Fruit fly (Drosophila melanogaster) whole organism, embryonic: Measurements from ENCODE around the gene Atx-1.

Experiments
- Abd-B ChIP-seq: fragments of 200-800 bp; sonication (Bioruptor generic); optimal IDR thresholded peaks from 2 replicates; lab custom pipeline; 2018; ENCODE audit warnings: missing biosample characterization, mild to moderate bottlenecking, missing genetic modification characterization, moderate library complexity
- Atf6 ChIP-seq: fragments of 200-800 bp; sonication (Bioruptor generic); IDR thresholded peaks from 2 replicates; pipeline ENCODE4 v1.3.6; 2022; ENCODE audit warnings: missing biosample characterization, missing genetic modification characterization
- CG10366 ChIP-seq: fragments of 200-800 bp; sonication (Bioruptor generic); IDR thresholded peaks from 2 replicates; pipeline ENCODE4 v1.3.6; 2022; ENCODE audit warnings: missing biosample characterization, missing genetic modification characterization
- CG11504 ChIP-seq: fragments of 200-800 bp; sonication (Bioruptor generic); optimal IDR thresholded peaks from 3 replicates; lab custom pipeline; 2019; ENCODE audit warnings: missing biosample characterization, mild to moderate bottlenecking, missing genetic modification characterization, moderate library complexity
- CG11696 ChIP-seq: fragments of 200-800 bp; sonication (Bioruptor generic); IDR thresholded peaks from 2 replicates; pipeline ENCODE4 v1.3.6; 2022; ENCODE audit warnings: missing biosample characterization, missing genetic modification characterization
- CG14014 ChIP-seq: fragments of 200-800 bp; sonication (Bioruptor generic); IDR thresholded peaks from 2 replicates; pipeline ENCODE4 v1.3.6; 2022; ENCODE audit warnings: missing biosample characterization, missing genetic modification characterization
- CG14050 ChIP-seq: fragments of 200-800 bp; sonication (Bioruptor generic); IDR thresholded peaks from 3 replicates; pipeline ENCODE4 v1.3.6; 2022; ENCODE audit warnings: missing biosample characterization, missing genetic modification characterization
- CG15479 ChIP-seq: fragments of 200-800 bp; sonication (Bioruptor generic); optimal IDR thresholded peaks from 3 replicates; lab custom pipeline; 2019; ENCODE audit warnings: missing biosample characterization, mild to moderate bottlenecking, missing genetic modification characterization, moderate library complexity
- CG17802 ChIP-seq: fragments of 200-800 bp; sonication (Bioruptor generic); optimal IDR thresholded peaks from 2 replicates; lab custom pipeline; 2018; ENCODE audit warnings: missing biosample characterization, mild to moderate bottlenecking, missing genetic modification characterization, moderate library complexity
- CG18011 ChIP-seq: fragments of 200-800 bp; sonication (Bioruptor generic); optimal IDR thresholded peaks from 2 replicates; lab custom pipeline; 2017; ENCODE audit warnings: missing biosample characterization, missing genetic modification characterization, mild to moderate bottlenecking, moderate library complexity, missing genotype
- CG18262 ChIP-seq: fragments of 200-800 bp; optimal IDR thresholded peaks from 3 replicates; lab custom pipeline; 2019; ENCODE audit warnings: missing biosample characterization, mild to moderate bottlenecking, missing genetic modification characterization, moderate library complexity
- CG1832 ChIP-seq: fragments of 200-800 bp; sonication (Bioruptor generic); optimal IDR thresholded peaks from 2 replicates; lab custom pipeline; 2017; ENCODE audit warnings: missing biosample characterization, mild to moderate bottlenecking, missing genetic modification characterization, inconsistent platforms
- CG18619 ChIP-seq: fragments of 200-800 bp; sonication (Bioruptor generic); optimal IDR thresholded peaks from 3 replicates; lab custom pipeline; 2017; ENCODE audit warnings: missing biosample characterization, mild to moderate bottlenecking, missing genetic modification characterization
- CG30020 ChIP-seq: fragments of 200-800 bp; optimal IDR thresholded peaks from 2 replicates; lab custom pipeline; 2019; ENCODE audit warnings: missing biosample characterization, mild to moderate bottlenecking, missing genetic modification characterization, moderate library complexity
- CG3407 ChIP-seq: fragments of 200-800 bp; sonication (Bioruptor generic); optimal IDR thresholded peaks from 2 replicates; lab custom pipeline; 2018; ENCODE audit warnings: missing biosample characterization, mild to moderate bottlenecking, missing genetic modification characterization
- CG3838 ChIP-seq: fragments of 200-800 bp; sonication (Bioruptor generic); optimal IDR thresholded peaks from 3 replicates; lab custom pipeline; 2016; ENCODE audit warnings: missing biosample characterization, missing genetic modification characterization
- CG5180 ChIP-seq: fragments of 200-800 bp; sonication (Bioruptor generic); optimal IDR thresholded peaks from 3 replicates; lab custom pipeline; 2017; ENCODE audit warnings: missing biosample characterization, missing genetic modification characterization, mild to moderate bottlenecking, moderate library complexity, missing genetic modification reagents
- CG8281 ChIP-seq: fragments of 200-800 bp; sonication (Bioruptor generic); optimal IDR thresholded peaks from 2 replicates; lab custom pipeline; 2018; ENCODE audit warnings: missing biosample characterization, mild to moderate bottlenecking, missing genetic modification characterization, moderate library complexity
- CG8924 ChIP-seq: fragments of 200-800 bp; optimal IDR thresholded peaks from 3 replicates; lab custom pipeline; 2019; ENCODE audit warnings: missing biosample characterization, mild to moderate bottlenecking, missing genetic modification characterization, moderate library complexity
- CG9932 ChIP-seq: fragments of 200-800 bp; sonication (Bioruptor generic); IDR thresholded peaks from 2 replicates; pipeline ENCODE4 v1.3.6; 2022; ENCODE audit warnings: missing biosample characterization, missing genetic modification characterization
- Dip3 ChIP-seq: fragments of 200-800 bp; sonication (Bioruptor generic); optimal IDR thresholded peaks from 3 replicates; lab custom pipeline; 2016; ENCODE audit warnings: missing biosample characterization, missing genetic modification characterization
- Fer2 ChIP-seq: fragments of 200-800 bp; sonication (Bioruptor generic); optimal IDR thresholded peaks from 2 replicates; lab custom pipeline; 2018; ENCODE audit warnings: missing biosample characterization, mild to moderate bottlenecking, missing genetic modification characterization, moderate library complexity
- Hr3 ChIP-seq: fragments of 200-800 bp; sonication (Bioruptor generic); optimal IDR thresholded peaks from 3 replicates; lab custom pipeline; 2016; ENCODE audit warnings: missing biosample characterization, missing genetic modification characterization
- Hr51 ChIP-seq, 2 experiments: fragments of 200-800 bp; sonication (Bioruptor generic); optimal IDR thresholded peaks; 2 replicates in 1 of 2; 3 replicates in 1 of 2; lab custom pipeline; 2016 to 2018; ENCODE audit warnings: missing biosample characterization in 2 of 2, missing genetic modification characterization in 2 of 2, mild to moderate bottlenecking in 1 of 2, moderate library complexity in 1 of 2
- Hsf ChIP-seq: fragments of 200-800 bp; sonication (Bioruptor generic); optimal IDR thresholded peaks from 3 replicates; lab custom pipeline; 2016; ENCODE audit warnings: missing biosample characterization, missing genetic modification characterization
- MTF-1 ChIP-seq: fragments of 200-800 bp; sonication (Bioruptor generic); optimal IDR thresholded peaks from 2 replicates; lab custom pipeline; 2018; ENCODE audit warnings: missing biosample characterization, mild to moderate bottlenecking, missing genetic modification characterization, borderline replicate concordance
- NC2α ChIP-seq: fragments of 200-800 bp; sonication (Bioruptor generic); optimal IDR thresholded peaks from 2 replicates; lab custom pipeline; 2016; ENCODE audit warnings: missing biosample characterization, missing genetic modification characterization
- Side ChIP-seq: fragments of 200-800 bp; sonication (Bioruptor generic); optimal IDR thresholded peaks from 2 replicates; lab custom pipeline; 2016; ENCODE audit warnings: missing biosample characterization, missing genetic modification characterization
- bcd ChIP-seq: fragments of 200-800 bp; sonication (Bioruptor generic); optimal IDR thresholded peaks from 2 replicates; lab custom pipeline; 2017; ENCODE audit warnings: missing biosample characterization, mild to moderate bottlenecking, missing genetic modification characterization
- ci ChIP-seq: fragments of 200-800 bp; sonication (Bioruptor generic); IDR thresholded peaks from 3 replicates; pipeline ENCODE4 v1.3.6; 2022; ENCODE audit warnings: missing biosample characterization, missing genetic modification characterization
- crc ChIP-seq: fragments of 200-800 bp; sonication (Bioruptor generic); optimal IDR thresholded peaks from 2 replicates; lab custom pipeline; 2016; ENCODE audit warnings: missing biosample characterization, missing genetic modification characterization
- dan ChIP-seq: fragments of 200-800 bp; sonication (Bioruptor generic); IDR thresholded peaks from 2 replicates; pipeline ENCODE4 v1.3.6; 2022; ENCODE audit warnings: missing biosample characterization, missing genetic modification characterization
- disco-r ChIP-seq: fragments of 200-800 bp; sonication (Bioruptor generic); optimal IDR thresholded peaks from 2 replicates; lab custom pipeline; 2016; ENCODE audit warnings: missing biosample characterization, missing genetic modification characterization
- fru ChIP-seq: fragments of >200 bp; optimal IDR thresholded peaks from 2 replicates; lab custom pipeline; 2017
- gcm2 ChIP-seq: fragments of 200-800 bp; sonication (Bioruptor generic); optimal IDR thresholded peaks from 2 replicates; lab custom pipeline; 2016; ENCODE audit warnings: missing biosample characterization, missing genetic modification characterization
- gfzf ChIP-seq: fragments of 200-800 bp; sonication (Bioruptor generic); optimal IDR thresholded peaks from 2 replicates; lab custom pipeline; 2016; ENCODE audit warnings: missing biosample characterization, mild to moderate bottlenecking, missing genetic modification characterization, moderate library complexity
- gt ChIP-seq: fragments of 200-800 bp; sonication (Bioruptor generic); IDR thresholded peaks from 2 replicates; pipeline ENCODE4 v1.3.6; 2022; ENCODE audit warnings: missing biosample characterization, missing genetic modification characterization
- lilli ChIP-seq: fragments of 200-800 bp; sonication (Bioruptor generic); optimal IDR thresholded peaks from 3 replicates; lab custom pipeline; 2016; ENCODE audit warnings: missing biosample characterization, missing genetic modification characterization
- maf-S ChIP-seq: fragments of 200-800 bp; sonication (Bioruptor generic); optimal IDR thresholded peaks from 2 replicates; lab custom pipeline; 2016; ENCODE audit warnings: missing biosample characterization, missing genetic modification characterization
- nau ChIP-seq: fragments of 200-800 bp; sonication (Bioruptor generic); optimal IDR thresholded peaks from 3 replicates; lab custom pipeline; 2017; ENCODE audit warnings: missing biosample characterization, mild to moderate bottlenecking, missing genetic modification characterization, missing genetic modification reagents
- otp ChIP-seq: fragments of 200-800 bp; sonication (Bioruptor generic); IDR thresholded peaks from 3 replicates; pipeline ENCODE4, ENCODE4 v1.3.6; 2022; ENCODE audit warnings: missing biosample characterization, missing genetic modification characterization
- p53 ChIP-seq: fragments of 200-800 bp; sonication (Bioruptor generic); optimal IDR thresholded peaks from 2 replicates; lab custom pipeline; 2016; ENCODE audit warnings: missing biosample characterization, missing genetic modification characterization
- pfk ChIP-seq: fragments of 200-800 bp; sonication (Bioruptor generic); optimal IDR thresholded peaks from 2 replicates; lab custom pipeline; 2018; ENCODE audit warnings: missing biosample characterization, mild to moderate bottlenecking, missing genetic modification characterization, moderate library complexity
- pnt ChIP-seq: fragments of 200-800 bp; sonication (Bioruptor generic); optimal IDR thresholded peaks from 3 replicates; lab custom pipeline; 2016; ENCODE audit warnings: missing biosample characterization, missing genetic modification characterization
- psq ChIP-seq: fragments of 200-800 bp; sonication (Bioruptor generic); optimal IDR thresholded peaks from 2 replicates; lab custom pipeline; 2017; ENCODE audit warnings: missing biosample characterization, missing genetic modification characterization
- salm ChIP-seq: fragments of 200-800 bp; sonication (Bioruptor generic); optimal IDR thresholded peaks from 2 replicates; lab custom pipeline; 2018; ENCODE audit warnings: missing biosample characterization, mild to moderate bottlenecking, missing genetic modification characterization
- sens-2 ChIP-seq: fragments of 200-800 bp; sonication (Bioruptor generic); IDR thresholded peaks from 2 replicates; pipeline ENCODE4 v1.3.6; 2022; ENCODE audit warnings: missing biosample characterization, missing genetic modification characterization
- slou ChIP-seq: fragments of 200-800 bp; sonication (Bioruptor generic); optimal IDR thresholded peaks from 3 replicates; lab custom pipeline; 2016; ENCODE audit warnings: missing biosample characterization, missing genetic modification characterization
- sob ChIP-seq: fragments of 200-800 bp; sonication (Bioruptor generic); IDR thresholded peaks from 2 replicates; pipeline ENCODE4 v1.3.6; 2022; ENCODE audit warnings: missing biosample characterization, missing genetic modification characterization
- tll ChIP-seq, 2 experiments: fragments of 200-800 bp in 1 of 2; fragments of >200 bp in 1 of 2; sonication (Bioruptor generic) in 1 of 2; optimal IDR thresholded peaks; 2 replicates each; lab custom pipeline; 2017 to 2019; ENCODE audit warnings: missing biosample characterization in 2 of 2, missing genetic modification characterization in 2 of 2, mild to moderate bottlenecking in 1 of 2, moderate library complexity in 1 of 2
- tup ChIP-seq: fragments of 200-800 bp; sonication (Bioruptor generic); optimal IDR thresholded peaks from 2 replicates; lab custom pipeline; 2016; ENCODE audit warnings: missing biosample characterization, mild to moderate bottlenecking, missing genetic modification characterization, moderate library complexity

Gene Atx-1

DNA sequence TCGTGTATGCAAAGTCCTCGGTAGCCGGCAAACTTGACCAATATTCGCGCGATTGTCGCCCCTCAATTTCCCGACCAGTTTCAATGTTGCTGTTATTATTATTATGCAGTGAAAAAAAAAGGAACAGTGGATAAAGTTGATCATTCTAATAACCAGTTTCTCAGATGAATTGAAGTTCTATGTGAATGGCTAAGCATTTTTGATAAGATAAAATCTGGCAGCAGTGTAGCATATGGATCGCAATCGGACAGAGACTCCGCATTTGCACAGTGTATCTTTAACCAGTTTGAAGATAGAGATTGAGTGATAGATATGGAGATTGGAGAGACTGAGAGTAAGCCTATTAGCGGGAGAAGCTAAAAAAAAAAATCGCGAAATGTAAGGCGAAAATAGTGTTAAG, 29.6 kb upstream of the Atx-1 start (continued):
- TF ChIP-seq Side (GFP tag; lab: Kevin White, UChicago) (peak; percentile 74), slou (peak; percentile 22), Dip3 (GFP tag; lab: Kevin White, UChicago) (peak; percentile 56), tup (GFP tag; lab: Kevin White, UChicago) (peak; percentile 5), gt (GFP tag; lab: Robert Waterston, UW) (no peak), maf-S (GFP tag; lab: Kevin White, UChicago) (peak; percentile 44), gcm2 (GFP tag; lab: Kevin White, UChicago) (no peak), CG15479 (GFP tag; lab: Kevin White, UChicago) (no peak), CG14050 (peak; percentile 56), otp (GFP tag; lab: Robert Waterston, UW) (peak; percentile 70; the same call in 2 of the 3 replicates), CG18619 (GFP tag; lab: Kevin White, UChicago) (peak; percentile 64), ci (GFP tag; lab: Robert Waterston, UW) (peak; percentile 87), nau (no peak), disco-r (peak; percentile 45), CG3838 (GFP tag; lab: Kevin White, UChicago) (no peak), dan (GFP tag; lab: Robert Waterston, UW) (no peak), CG30020 (tag; lab: Kevin White, UChicago) (no peak), CG17802 (tag; lab: Kevin White, UChicago) (peak; percentile 25), CG8281 (tag; lab: Kevin White, UChicago) (peak; percentile 37), CG14014 (GFP tag; lab: Robert Waterston, UW) (peak; percentile 82), tll (GFP tag; optimal IDR thresholded peaks at IDR 0.05; lab: Kevin White, UChicago) (no peak), CG8924 (peak; percentile 14), CG3407 (GFP tag; lab: Kevin White, UChicago) (no peak), CG5180 (GFP tag; lab: Kevin White, UChicago) (peak; percentile 36), NC2α (GFP tag; lab: Kevin White, UChicago) (peak; percentile 4), sob (GFP tag; lab: Robert Waterston, UW) (peak; percentile 77), CG11504 (tag; lab: Kevin White, UChicago) (peak; percentile 82), bcd (peak; percentile 67), Atf6 (GFP tag; lab: Robert Waterston, UW) (peak; percentile 70), MTF-1 (no peak), CG11696 (peak; percentile 50; the same call in 1 of the 2 replicates), Hr51 (GFP tag; optimal IDR thresholded peaks at IDR 0.05; lab: Kevin White, UChicago) (peak; percentile 15 to 81), Abd-B (GFP tag; lab: Kevin White, UChicago) (peak; percentile 58), CG9932 (GFP tag; lab: Robert Waterston, UW) (peak; percentile 87), salm (tag; lab: Kevin White, UChicago) (peak; percentile 42), lilli (peak; percentile 75), crc (peak; percentile 43), Hsf (GFP tag; lab: Kevin White, UChicago) (peak; percentile 71), pfk (GFP tag; lab: Kevin White, UChicago) (no peak), CG18262 (tag; lab: Kevin White, UChicago) (peak; percentile 21), pnt (peak; percentile 54), sens-2 (peak; percentile 58; the same call in 1 of the 2 replicates), Hr3 (GFP tag; lab: Kevin White, UChicago) (peak; percentile 49), CG1832 (GFP tag; lab: Kevin White, UChicago) (no peak), gfzf (GFP tag; lab: Kevin White, UChicago) (no peak), fru (lab: Kevin White, UChicago) (no peak), CG10366 (GFP tag; lab: Robert Waterston, UW) (peak; percentile 78), psq (peak; percentile 0), Fer2 (tag; lab: Kevin White, UChicago) (peak; percentile 33), CG18011 (GFP tag; lab: Kevin White, UChicago) (peak; percentile 22), p53 (GFP tag; lab: Kevin White, UChicago) (no peak)
